Worm (Caenorhabditis elegans): ENCODE results near the gene C16B8.2.

ce11 chrX:3960345-3960744 is 5.9 kb downstream of the C16B8.2 start:
- TF ChIP-seq aly-1 (tag; optimal IDR thresholded peaks at IDR 0.05) (no peak), sea-1 (GFP tag; conservative IDR thresholded peaks at IDR 0.05) (no peak), ama-1 (optimal IDR thresholded peaks at IDR 0.05) (no peak)

Data from whole organism, early embryonic.